Fruit fly (Drosophila melanogaster): ENCODE data around the gene Tak1.

Gene Tak1

dm6 chrX:20510540-20510939 lies 14.2 kb downstream of the Tak1 start, which contains the start of gene RhoGAP19D (continued):
- peak; percentile 93 for TF ChIP-seq vnd (GFP tag; IDR thresholded peaks at IDR 0.05; ENCODE audit: partially characterized antibody)
- TF ChIP-seq Kr (GFP tag; optimal IDR thresholded peaks at IDR 0.05): no peak
- TF ChIP-seq CG10543 (GFP tag; optimal IDR thresholded peaks at IDR 0.05): peak; percentile 42
- TF ChIP-seq CG30431 (GFP tag; optimal IDR thresholded peaks at IDR 0.05): no peak
- TF ChIP-seq sug (tag; optimal IDR thresholded peaks at IDR 0.05): peak; percentile 39
- TF ChIP-seq BEAF-32 (GFP tag; optimal IDR thresholded peaks at IDR 0.05): peak; percentile 93
- peak; percentile 63 for TF ChIP-seq CG11247 (GFP tag; IDR thresholded peaks at IDR 0.05)
- peak; percentile 59 for TF ChIP-seq Adf1 (GFP tag; IDR thresholded peaks at IDR 0.05)
- TF ChIP-seq CG10267 (tag; optimal IDR thresholded peaks at IDR 0.05): peak; percentile 93
- TF ChIP-seq CoRest (tag; optimal IDR thresholded peaks at IDR 0.05): peak; percentile 28
- peak; percentile 90 for TF ChIP-seq sens (GFP tag)
- peak; percentile 32 for TF ChIP-seq fu2 (GFP tag; optimal IDR thresholded peaks at IDR 0.05)
- peak; percentile 54 for TF ChIP-seq Mad (GFP tag; optimal IDR thresholded peaks at IDR 0.05)
- no peak for TF ChIP-seq Sox100B (GFP tag; optimal IDR thresholded peaks at IDR 0.05)
- TF ChIP-seq gfzf (GFP tag; optimal IDR thresholded peaks at IDR 0.05): peak; percentile 54
- TF ChIP-seq jigr1 (GFP tag; IDR thresholded peaks at IDR 0.05): no peak
- TF ChIP-seq sob (GFP tag; IDR thresholded peaks at IDR 0.05): peak; percentile 87
- no peak for TF ChIP-seq h (optimal IDR thresholded peaks at IDR 0.05)
- peak; percentile 69 for TF ChIP-seq CG15514 (GFP tag; optimal IDR thresholded peaks at IDR 0.05)
- peak; percentile 2 for TF ChIP-seq dmrt99B (tag; optimal IDR thresholded peaks at IDR 0.05)
- TF ChIP-seq vvl (GFP tag; IDR thresholded peaks at IDR 0.05): peak; percentile 78
- TF ChIP-seq Oli (tag; optimal IDR thresholded peaks at IDR 0.05): no peak
- TF ChIP-seq CG33557 (GFP tag; optimal IDR thresholded peaks at IDR 0.05): no peak
- no peak for TF ChIP-seq CG8478 (optimal IDR thresholded peaks at IDR 0.05)
- TF ChIP-seq Blimp-1 (GFP tag; optimal IDR thresholded peaks at IDR 0.05): peak; percentile 6
- no peak for TF ChIP-seq usp (GFP tag; optimal IDR thresholded peaks at IDR 0.05)
- TF ChIP-seq Hr51 (GFP tag; optimal IDR thresholded peaks at IDR 0.05): peak in 1 of 2 experiments; percentile 69
- TF ChIP-seq CG11398 (GFP tag; optimal IDR thresholded peaks at IDR 0.05): peak; percentile 41
- no peak for TF ChIP-seq Abd-B (GFP tag; optimal IDR thresholded peaks at IDR 0.05)
- no peak for TF ChIP-seq CG7839 (tag; optimal IDR thresholded peaks at IDR 0.05)
- TF ChIP-seq Eip74EF (GFP tag; optimal IDR thresholded peaks at IDR 0.05): no peak
- TF ChIP-seq Trl (optimal IDR thresholded peaks at IDR 0.05): no peak
- peak; percentile 66 for TF ChIP-seq Trl (GFP tag; optimal IDR thresholded peaks at IDR 0.05)
- TF ChIP-seq Awh (GFP tag; IDR thresholded peaks at IDR 0.05): no peak
- TF ChIP-seq aop (GFP tag; IDR thresholded peaks at IDR 0.05): no peak
- TF ChIP-seq CG18262 (tag; optimal IDR thresholded peaks at IDR 0.05): no peak
- no peak for TF ChIP-seq ara (GFP tag; IDR thresholded peaks at IDR 0.05)
- TF ChIP-seq CG8281 (tag; optimal IDR thresholded peaks at IDR 0.05): no peak
- TF ChIP-seq Side (GFP tag; optimal IDR thresholded peaks at IDR 0.05): peak; percentile 43
- no peak for TF ChIP-seq pros (GFP tag; optimal IDR thresholded peaks at IDR 0.05)
- TF ChIP-seq CG14860 (GFP tag; IDR thresholded peaks at IDR 0.05; ENCODE audit: partially characterized antibody): peak; percentile 83
- peak; percentile 79 for TF ChIP-seq CG3847 (GFP tag; IDR thresholded peaks at IDR 0.05)
- TF ChIP-seq CG3281 (GFP tag; optimal IDR thresholded peaks at IDR 0.05): no peak
- TF ChIP-seq CG9215 (GFP tag; IDR thresholded peaks at IDR 0.05): peak; percentile 50; the same call in 1 of the 2 replicates
- TF ChIP-seq CG34422 (GFP tag; IDR thresholded peaks at IDR 0.05): peak; percentile 38; the same call in 1 of the 3 replicates
- peak; percentile 51 for TF ChIP-seq CG17359 (tag; optimal IDR thresholded peaks at IDR 0.05)
- TF ChIP-seq tio (GFP tag; optimal IDR thresholded peaks at IDR 0.05): no peak
- peak; percentile 90 for TF ChIP-seq stwl (tag; optimal IDR thresholded peaks at IDR 0.05)
- TF ChIP-seq CG7928 (GFP tag; optimal IDR thresholded peaks at IDR 0.05): peak; percentile 32
- peak; percentile 32 to 42 for TF ChIP-seq chif (GFP tag; optimal IDR thresholded peaks at IDR 0.05)
- TF ChIP-seq al (GFP tag; IDR thresholded peaks at IDR 0.05): peak; percentile 50
